Worm (Caenorhabditis elegans): ENCODE data around the gene sru-2.
A peak's percentile ranks its signal among the peaks of the same experiment; 100 is the strongest.

Gene sru-2

ce11 chrIV:9477135-9477928 is 8.7 kb upstream of the sru-2 start, which contains the start of gene wrt-3 (continued):
- peak; percentile 83 for TF ChIP-seq sptf-2 (GFP tag; optimal IDR thresholded peaks at IDR 0.05)
- no peak; the same call in 1 of the 2 replicates for TF ChIP-seq Y53G8AR.9 (GFP tag; conservative IDR thresholded peaks at IDR 0.05)
- no peak; the same call in 1 of the 2 replicates for TF ChIP-seq egl-44 (GFP tag; IDR thresholded peaks at IDR 0.05)
- no peak for TF ChIP-seq zfh-2 (GFP tag; conservative IDR thresholded peaks at IDR 0.05)
- no peak for TF ChIP-seq Y95B8A.8 (GFP tag; IDR thresholded peaks at IDR 0.05)
- TF ChIP-seq nhr-27 (tag; optimal IDR thresholded peaks at IDR 0.05) = peak; percentile 94
- TF ChIP-seq nhr-90 (tag; optimal IDR thresholded peaks at IDR 0.05) = peak; percentile 96
- peak; percentile 84 for TF ChIP-seq madf-3 (GFP tag; IDR thresholded peaks at IDR 0.05)
- TF ChIP-seq ekl-4 (GFP tag; IDR thresholded peaks at IDR 0.05) = no peak; the same call in 1 of the 2 replicates
- TF ChIP-seq snpc-3.4 (tag; optimal IDR thresholded peaks at IDR 0.05) = peak; percentile 92
- peak; percentile 56 for TF ChIP-seq K12H6.12 (tag; optimal IDR thresholded peaks at IDR 0.05)
- TF ChIP-seq lin-40 (tag; optimal IDR thresholded peaks at IDR 0.05) = no peak
- peak; percentile 97 for TF ChIP-seq rpc-1 (optimal IDR thresholded peaks at IDR 0.05)
- peak; percentile 99 for TF ChIP-seq rpc-1 (tag; optimal IDR thresholded peaks at IDR 0.05)
- no peak for TF ChIP-seq bed-1 (GFP tag; IDR thresholded peaks at IDR 0.05)
- no peak for TF ChIP-seq ceh-27 (GFP tag; optimal IDR thresholded peaks at IDR 0.05)
- TF ChIP-seq die-1 (tag; optimal IDR thresholded peaks at IDR 0.05) = peak; percentile 97
- peak; percentile 87 for TF ChIP-seq mes-4 (tag; optimal IDR thresholded peaks at IDR 0.05)
- TF ChIP-seq ztf-3 (GFP tag; optimal IDR thresholded peaks at IDR 0.05) = peak; percentile 9
- peak; percentile 73 for TF ChIP-seq D2030.7 (GFP tag; IDR thresholded peaks at IDR 0.05)
- peak; percentile 91 for TF ChIP-seq repo-1 (tag; optimal IDR thresholded peaks at IDR 0.05)
- TF ChIP-seq B0336.3 (GFP tag; IDR thresholded peaks at IDR 0.05) = no peak
- TF ChIP-seq unc-62 (GFP tag; optimal IDR thresholded peaks at IDR 0.05) = no peak
- peak; percentile 87 for TF ChIP-seq attf-6 (GFP tag; IDR thresholded peaks at IDR 0.05)
- TF ChIP-seq him-1 (tag; optimal IDR thresholded peaks at IDR 0.05) = peak; percentile 96
- TF ChIP-seq sea-2 (GFP tag; IDR thresholded peaks at IDR 0.05) = no peak
- no peak for TF ChIP-seq athp-1 (tag; optimal IDR thresholded peaks at IDR 0.05)
- TF ChIP-seq tbx-9 (tag; optimal IDR thresholded peaks at IDR 0.05; ENCODE audit: borderline replicate concordance) = peak; percentile 62
- TF ChIP-seq madf-8 (GFP tag; conservative IDR thresholded peaks at IDR 0.05) = 0 out of 2 replicates have a peak, but pooled peaks have one; percentile 16
- TF ChIP-seq hlh-12 (tag; optimal IDR thresholded peaks at IDR 0.05) = peak; percentile 90
- TF ChIP-seq F57C9.4 (tag; optimal IDR thresholded peaks at IDR 0.05) = peak; percentile 48
- TF ChIP-seq F23B12.7 (tag; optimal IDR thresholded peaks at IDR 0.05; ENCODE audit: insufficient read depth) = peak; percentile 53
- TF ChIP-seq egl-18 (GFP tag; IDR thresholded peaks at IDR 0.05) = peak; percentile 62; the same call in 1 of the 2 replicates
- no peak for TF ChIP-seq lag-1 (GFP tag; IDR thresholded peaks at IDR 0.05)
- peak; percentile 68 for TF ChIP-seq B0035.1 (tag; optimal IDR thresholded peaks at IDR 0.05)
- peak; percentile 88 for TF ChIP-seq ets-4 (GFP tag; optimal IDR thresholded peaks at IDR 0.05)
- no peak for TF ChIP-seq Y79H2A.3 (GFP tag; conservative IDR thresholded peaks at IDR 0.05)
- peak; percentile 98 for TF ChIP-seq fkh-3 (tag; optimal IDR thresholded peaks at IDR 0.05)
- peak; percentile 62 for TF ChIP-seq unc-130 (GFP tag; optimal IDR thresholded peaks at IDR 0.05)

- TF ChIP-seq lag-1 (GFP tag; IDR thresholded peaks at IDR 0.05) (no peak), F23B12.7 (tag; optimal IDR thresholded peaks at IDR 0.05; ENCODE audit: insufficient read depth) (no peak), lsy-27 (tag; optimal IDR thresholded peaks at IDR 0.05; ENCODE audit: borderline replicate concordance, insufficient read depth) (no peak), nhr-90 (tag; optimal IDR thresholded peaks at IDR 0.05) (no peak), egl-18 (GFP tag; IDR thresholded peaks at IDR 0.05) (no peak), hsf-1 (GFP tag; IDR thresholded peaks at IDR 0.05) (no peak), ets-4 (GFP tag; optimal IDR thresholded peaks at IDR 0.05) (no peak), B0019.2 (GFP tag; conservative IDR thresholded peaks at IDR 0.05) (no peak), K12H6.12 (tag; optimal IDR thresholded peaks at IDR 0.05) (no peak), hrde-1 (tag; optimal IDR thresholded peaks at IDR 0.05; ENCODE audit: borderline replicate concordance) (no peak), hlh-12 (tag; optimal IDR thresholded peaks at IDR 0.05) (no peak), sdz-38 (tag; optimal IDR thresholded peaks at IDR 0.05) (no peak), F10E7.11 (tag; optimal IDR thresholded peaks at IDR 0.05) (no peak)
These were observed 5.1 kb upstream of the sru-2 start, which contains the start of gene cng-3 for ce11 chrIV:9480936-9481335. Gene cng-3, minus strand, starts transcription at chrIV:9481037.

All from whole organism, young adult.